Worm (Caenorhabditis elegans) whole organism, L3 larva: ENCODE results near the gene csa-1.

ENCODE experiments used
- R02D3.7 ChIP-seq: fragments of 150-350 bp; optimal IDR thresholded peaks from 2 replicates; lab custom pipeline; 2014; ENCODE audit warnings: missing biosample characterization, missing genetic modification characterization
- ama-1 ChIP-seq: fragments of 150-350 bp; optimal IDR thresholded peaks from 2 replicates; lab custom pipeline; 2018
- elt-1 ChIP-seq: fragments of 150-350 bp; optimal IDR thresholded peaks from 2 replicates; lab custom pipeline; 2014; ENCODE audit warnings: missing biosample characterization, missing genetic modification characterization
- elt-2 ChIP-seq: sonication (generic microtip); optimal IDR thresholded peaks from 2 replicates; lab custom pipeline; 2016; ENCODE audit warnings: missing genetic modification reagents, mild to moderate bottlenecking, missing genetic modification characterization, missing compliant biosample characterization
- lin-15B ChIP-seq: fragments of 150-350 bp; optimal IDR thresholded peaks from 2 replicates; lab custom pipeline; 2014; ENCODE audit warnings: missing biosample characterization, missing genetic modification characterization
- mdl-1 ChIP-seq: fragments of 150-350 bp; optimal IDR thresholded peaks from 2 replicates; lab custom pipeline; 2014; ENCODE audit warnings: missing biosample characterization, missing genetic modification characterization
- nhr-11 ChIP-seq: fragments of 150-350 bp; optimal IDR thresholded peaks from 2 replicates; lab custom pipeline; 2014; ENCODE audit warnings: missing biosample characterization, missing genetic modification characterization
- nhr-237 ChIP-seq: fragments of 150-350 bp; optimal IDR thresholded peaks from 2 replicates; lab custom pipeline; 2014; ENCODE audit warnings: missing biosample characterization, missing genetic modification characterization
- nhr-28 ChIP-seq: fragments of 150-350 bp; optimal IDR thresholded peaks from 2 replicates; lab custom pipeline; 2014; ENCODE audit warnings: missing biosample characterization, missing genetic modification characterization
- snpc-4 ChIP-seq: fragments of 150-350 bp; optimal IDR thresholded peaks from 2 replicates; lab custom pipeline; 2014; ENCODE audit warnings: missing biosample characterization, missing genetic modification characterization
- unc-39 ChIP-seq: sonication (generic microtip); optimal IDR thresholded peaks from 4 replicates; lab custom pipeline; 2017; ENCODE audit warnings: missing biosample characterization, missing genetic modification characterization
- unc-62 ChIP-seq: fragments of 150-350 bp; sonication (generic microtip); optimal IDR thresholded peaks from 4 replicates; lab custom pipeline; 2014; ENCODE audit warnings: missing biosample characterization, missing genetic modification reagents, missing genetic modification characterization

- no peak for TF ChIP-seq lin-15B (tag; lab: Kevin White, UChicago)
- TF ChIP-seq unc-39 (tag; lab: Kevin White, UChicago), result no peak
- TF ChIP-seq mdl-1 (tag; lab: Kevin White, UChicago), result no peak
- TF ChIP-seq nhr-237 (tag; lab: Kevin White, UChicago), result no peak
- TF ChIP-seq nhr-28 (tag; lab: Kevin White, UChicago), result no peak
- no peak for TF ChIP-seq R02D3.7 (tag; lab: Kevin White, UChicago)
- TF ChIP-seq nhr-11 (tag; lab: Kevin White, UChicago), result no peak
- TF ChIP-seq unc-62, result no peak
- no peak for TF ChIP-seq elt-1
- TF ChIP-seq snpc-4 (tag; lab: Kevin White, UChicago), result no peak
- TF ChIP-seq elt-2 (tag; lab: Kevin White, UChicago), result no peak
- no peak for TF ChIP-seq ama-1 (lab: Kevin White, UChicago)
Measured at ce11 chrII:9305575-9305974, 14.0 kb downstream of the csa-1 start.
